Fruit fly (Drosophila melanogaster) whole organism, embryonic: Measurements from ENCODE around the gene TFAM.

Experiments used
- CG11723 ChIP-seq: fragments of 200-800 bp; sonication (Bioruptor generic); optimal IDR thresholded peaks from 2 replicates; lab custom pipeline; 2017; ENCODE audit warnings: missing biosample characterization, mild to moderate bottlenecking, missing genetic modification characterization
- CG12071 ChIP-seq: fragments of 200-800 bp; sonication (Bioruptor generic); optimal IDR thresholded peaks from 3 replicates; lab custom pipeline; 2018; ENCODE audit warnings: missing biosample characterization, mild to moderate bottlenecking, missing genetic modification characterization
- CG13296 ChIP-seq: fragments of 200-800 bp; sonication (Bioruptor generic); optimal IDR thresholded peaks from 3 replicates; lab custom pipeline; 2018; ENCODE audit warnings: missing biosample characterization, mild to moderate bottlenecking, missing genetic modification characterization
- CG15269 ChIP-seq: fragments of 200-800 bp; sonication (Bioruptor generic); optimal IDR thresholded peaks from 2 replicates; lab custom pipeline; 2018; ENCODE audit warnings: missing biosample characterization, mild to moderate bottlenecking, missing genetic modification characterization, moderate library complexity
- CG1529 ChIP-seq: fragments of 200-800 bp; sonication (Bioruptor generic); optimal IDR thresholded peaks from 3 replicates; lab custom pipeline; 2018; ENCODE audit warnings: missing biosample characterization, missing genetic modification characterization
- CG15696 ChIP-seq: fragments of 200-800 bp; sonication (Bioruptor generic); optimal IDR thresholded peaks from 2 replicates; lab custom pipeline; 2019; ENCODE audit warnings: missing biosample characterization, mild to moderate bottlenecking, missing genetic modification characterization, moderate library complexity
- CG17359 ChIP-seq: fragments of 200-800 bp; sonication (Bioruptor generic); optimal IDR thresholded peaks from 3 replicates; lab custom pipeline; 2018; ENCODE audit warnings: missing biosample characterization, mild to moderate bottlenecking, missing genetic modification characterization, moderate library complexity
- CG17568 ChIP-seq: fragments of 200-800 bp; sonication (Bioruptor generic); optimal IDR thresholded peaks from 2 replicates; lab custom pipeline; 2018; ENCODE audit warnings: missing biosample characterization, mild to moderate bottlenecking, missing genetic modification characterization, moderate library complexity
- CG3281 ChIP-seq: fragments of 200-800 bp; sonication (Bioruptor generic); optimal IDR thresholded peaks from 3 replicates; lab custom pipeline; 2017; ENCODE audit warnings: missing biosample characterization, mild to moderate bottlenecking, missing genetic modification characterization
- CG4328 ChIP-seq: fragments of 200-800 bp; sonication (Bioruptor generic); optimal IDR thresholded peaks from 3 replicates; lab custom pipeline; 2017; ENCODE audit warnings: missing biosample characterization, missing genetic modification reagents, missing genetic modification characterization
- CG4854 ChIP-seq: fragments of 200-800 bp; sonication (Bioruptor generic); optimal IDR thresholded peaks from 2 replicates; lab custom pipeline; 2016; ENCODE audit warnings: missing biosample characterization, missing genetic modification characterization, inconsistent platforms
- CG6272 ChIP-seq: fragments of 200-800 bp; sonication (Bioruptor generic); IDR thresholded peaks from 2 replicates; pipeline ENCODE4 v1.3.6; 2022; ENCODE audit warnings: missing biosample characterization, missing genetic modification characterization
- CG6854 ChIP-seq: fragments of 200-800 bp; sonication (Bioruptor generic); optimal IDR thresholded peaks from 3 replicates; lab custom pipeline; 2017; ENCODE audit warnings: missing biosample characterization, mild to moderate bottlenecking, missing genetic modification characterization
- CG7271 ChIP-seq: fragments of 200-800 bp; sonication (Bioruptor generic); optimal IDR thresholded peaks from 2 replicates; lab custom pipeline; 2018; ENCODE audit warnings: missing biosample characterization, mild to moderate bottlenecking, missing genetic modification characterization, moderate library complexity
- CG8765 ChIP-seq: fragments of 200-800 bp; sonication (Bioruptor generic); IDR thresholded peaks from 2 replicates; pipeline ENCODE4 v1.3.6; 2022; ENCODE audit warnings: missing biosample characterization, missing genetic modification characterization
- CG9797 ChIP-seq: fragments of 200-800 bp; sonication (Bioruptor generic); optimal IDR thresholded peaks from 3 replicates; lab custom pipeline; 2018; ENCODE audit warnings: missing biosample characterization, mild to moderate bottlenecking, missing genetic modification characterization
- D19A ChIP-seq: fragments of 200-800 bp; optimal IDR thresholded peaks from 3 replicates; lab custom pipeline; 2019; ENCODE audit warnings: missing biosample characterization, mild to moderate bottlenecking, missing genetic modification characterization, moderate library complexity
- Dp ChIP-seq: fragments of 200-800 bp; sonication (Bioruptor generic); optimal IDR thresholded peaks from 2 replicates; lab custom pipeline; 2018; ENCODE audit warnings: missing biosample characterization, mild to moderate bottlenecking, missing genetic modification characterization, moderate library complexity
- E2f1 ChIP-seq: fragments of 200-800 bp; sonication (Bioruptor generic); IDR thresholded peaks from 2 replicates; pipeline ENCODE4 v1.3.6; 2022; ENCODE audit warnings: missing biosample characterization, missing genetic modification characterization
- H15 ChIP-seq: fragments of 200-800 bp; sonication (Bioruptor generic); IDR thresholded peaks from 3 replicates; pipeline ENCODE4 v1.3.6; 2022; ENCODE audit warnings: missing biosample characterization, missing genetic modification characterization
- HmgD ChIP-seq: fragments of 200-800 bp; sonication (Bioruptor generic); optimal IDR thresholded peaks from 3 replicates; lab custom pipeline; 2016; ENCODE audit warnings: missing biosample characterization, missing genetic modification characterization
- Hr51 ChIP-seq, 2 experiments: fragments of 200-800 bp; sonication (Bioruptor generic); optimal IDR thresholded peaks; 2 replicates in 1 of 2; 3 replicates in 1 of 2; lab custom pipeline; 2016 to 2018; ENCODE audit warnings: missing biosample characterization in 2 of 2, missing genetic modification characterization in 2 of 2, mild to moderate bottlenecking in 1 of 2, moderate library complexity in 1 of 2
- Med ChIP-seq: fragments of 200-800 bp; sonication (Bioruptor generic); peaks from one replicate; lab custom pipeline; 2016; ENCODE audit warnings: missing biosample characterization, missing genetic modification characterization, mild to moderate bottlenecking, inconsistent platforms, moderate library complexity
- Six4 ChIP-seq: fragments of 200-800 bp; sonication (Bioruptor generic); optimal IDR thresholded peaks from 2 replicates; lab custom pipeline; 2016; ENCODE audit warnings: missing biosample characterization, missing genetic modification characterization
- Sox102F ChIP-seq: fragments of 200-800 bp; sonication (Bioruptor generic); optimal IDR thresholded peaks from 2 replicates; lab custom pipeline; 2018; ENCODE audit warnings: missing biosample characterization, mild to moderate bottlenecking, missing genetic modification characterization, moderate library complexity
- Xrp1 ChIP-seq: fragments of 200-800 bp; sonication (Bioruptor generic); IDR thresholded peaks from 2 replicates; pipeline ENCODE4 v1.3.6; 2022; ENCODE audit warnings: missing biosample characterization, missing genetic modification characterization
- amos ChIP-seq: fragments of 200-800 bp; sonication (Bioruptor generic); IDR thresholded peaks from 2 replicates; pipeline ENCODE4 v1.3.6; 2022; ENCODE audit warnings: missing biosample characterization, missing genetic modification characterization; ENCODE audit not compliant: partially characterized antibody
- ara ChIP-seq: fragments of 200-800 bp; sonication (Bioruptor generic); IDR thresholded peaks from 2 replicates; pipeline ENCODE4 v1.3.6; 2022; ENCODE audit warnings: missing biosample characterization, missing genetic modification characterization
- bowl ChIP-seq: fragments of 200-800 bp; sonication (Bioruptor generic); IDR thresholded peaks from 2 replicates; pipeline ENCODE4 v1.3.6; 2022; ENCODE audit warnings: missing biosample characterization, missing genetic modification characterization
- caup ChIP-seq: fragments of 200-800 bp; sonication (Bioruptor generic); optimal IDR thresholded peaks from 3 replicates; lab custom pipeline; 2017; ENCODE audit warnings: missing biosample characterization, mild to moderate bottlenecking, missing genetic modification characterization, moderate library complexity; ENCODE audit not compliant: severe bottlenecking
- crol ChIP-seq: fragments of 200-800 bp; sonication (Bioruptor generic); IDR thresholded peaks from 2 replicates; pipeline ENCODE4 v1.3.6; 2022; ENCODE audit warnings: missing biosample characterization, missing genetic modification characterization
- cwo ChIP-seq: fragments of 200-800 bp; sonication (Bioruptor generic); optimal IDR thresholded peaks from 3 replicates; lab custom pipeline; 2017; ENCODE audit warnings: missing biosample characterization, missing genetic modification characterization, mild to moderate bottlenecking, moderate library complexity, missing genetic modification reagents
- dysf ChIP-seq: fragments of 200-800 bp; sonication (Bioruptor generic); IDR thresholded peaks from 3 replicates; pipeline ENCODE4 v1.3.6; 2022; ENCODE audit warnings: missing biosample characterization, missing genetic modification characterization
- en ChIP-seq: fragments of 200-800 bp; sonication (Bioruptor generic); optimal IDR thresholded peaks from 2 replicates; lab custom pipeline; 2016; ENCODE audit warnings: missing biosample characterization, missing genetic modification characterization
- ham ChIP-seq: fragments of 200-800 bp; sonication (Bioruptor generic); IDR thresholded peaks from 2 replicates; pipeline ENCODE4 v1.3.6; 2022; ENCODE audit warnings: missing biosample characterization, missing genetic modification characterization
- hb ChIP-seq: fragments of 200-800 bp; sonication (Bioruptor generic); IDR thresholded peaks from 3 replicates; pipeline ENCODE4 v1.3.6; 2022; ENCODE audit warnings: missing biosample characterization, missing genetic modification characterization; ENCODE audit not compliant: partially characterized antibody
- hbn ChIP-seq: fragments of 200-800 bp; sonication (Bioruptor generic); IDR thresholded peaks from 2 replicates; pipeline ENCODE4 v1.3.6; 2022; ENCODE audit warnings: missing biosample characterization, missing genetic modification characterization; ENCODE audit not compliant: partially characterized antibody
- kay ChIP-seq: fragments of 200-800 bp; sonication (Bioruptor generic); optimal IDR thresholded peaks from 2 replicates; lab custom pipeline; 2016; ENCODE audit warnings: missing biosample characterization, missing genetic modification characterization
- mam ChIP-seq: fragments of 200-800 bp; sonication (Bioruptor generic); optimal IDR thresholded peaks from 3 replicates; lab custom pipeline; 2016; ENCODE audit warnings: missing biosample characterization, missing genetic modification characterization
- odd ChIP-seq: fragments of 200-800 bp; sonication (Bioruptor generic); optimal IDR thresholded peaks from 2 replicates; lab custom pipeline; 2017; ENCODE audit warnings: missing biosample characterization, mild to moderate bottlenecking, missing genetic modification characterization
- phol ChIP-seq: fragments of 200-800 bp; sonication (Bioruptor generic); optimal IDR thresholded peaks from 3 replicates; lab custom pipeline; 2018; ENCODE audit warnings: missing biosample characterization, mild to moderate bottlenecking, missing genetic modification characterization, moderate library complexity
- pros ChIP-seq: fragments of 200-800 bp; sonication (Bioruptor generic); optimal IDR thresholded peaks from 3 replicates; lab custom pipeline; 2019; ENCODE audit warnings: missing biosample characterization, mild to moderate bottlenecking, missing genetic modification characterization, moderate library complexity
- shn ChIP-seq: fragments of 200-800 bp; sonication (Bioruptor generic); optimal IDR thresholded peaks from 3 replicates; lab custom pipeline; 2016; ENCODE audit warnings: missing biosample characterization, missing genetic modification characterization
- sima ChIP-seq: fragments of 200-800 bp; sonication (Bioruptor generic); optimal IDR thresholded peaks from 2 replicates; lab custom pipeline; 2016; ENCODE audit warnings: missing biosample characterization, missing genetic modification characterization
- so ChIP-seq: fragments of 200-800 bp; sonication (Bioruptor generic); IDR thresholded peaks from 3 replicates; pipeline ENCODE4 v1.3.6; 2022; ENCODE audit warnings: missing biosample characterization, missing genetic modification characterization
- stwl ChIP-seq: fragments of 200-800 bp; sonication (Bioruptor generic); optimal IDR thresholded peaks from 3 replicates; lab custom pipeline; 2018; ENCODE audit warnings: missing biosample characterization, mild to moderate bottlenecking, missing genetic modification characterization, moderate library complexity
- twi ChIP-seq: fragments of 200-800 bp; optimal IDR thresholded peaks from 2 replicates; lab custom pipeline; 2019; ENCODE audit warnings: missing biosample characterization, mild to moderate bottlenecking, missing genetic modification characterization, moderate library complexity
- vfl ChIP-seq: fragments of 200-800 bp; sonication (Bioruptor generic); optimal IDR thresholded peaks from 2 replicates; lab custom pipeline; 2016; ENCODE audit warnings: missing biosample characterization, missing genetic modification characterization
- zfh2 ChIP-seq: fragments of 200-800 bp; sonication (Bioruptor generic); optimal IDR thresholded peaks from 2 replicates; lab custom pipeline; 2016; ENCODE audit warnings: missing biosample characterization, missing genetic modification characterization

Gene TFAM

DNA sequence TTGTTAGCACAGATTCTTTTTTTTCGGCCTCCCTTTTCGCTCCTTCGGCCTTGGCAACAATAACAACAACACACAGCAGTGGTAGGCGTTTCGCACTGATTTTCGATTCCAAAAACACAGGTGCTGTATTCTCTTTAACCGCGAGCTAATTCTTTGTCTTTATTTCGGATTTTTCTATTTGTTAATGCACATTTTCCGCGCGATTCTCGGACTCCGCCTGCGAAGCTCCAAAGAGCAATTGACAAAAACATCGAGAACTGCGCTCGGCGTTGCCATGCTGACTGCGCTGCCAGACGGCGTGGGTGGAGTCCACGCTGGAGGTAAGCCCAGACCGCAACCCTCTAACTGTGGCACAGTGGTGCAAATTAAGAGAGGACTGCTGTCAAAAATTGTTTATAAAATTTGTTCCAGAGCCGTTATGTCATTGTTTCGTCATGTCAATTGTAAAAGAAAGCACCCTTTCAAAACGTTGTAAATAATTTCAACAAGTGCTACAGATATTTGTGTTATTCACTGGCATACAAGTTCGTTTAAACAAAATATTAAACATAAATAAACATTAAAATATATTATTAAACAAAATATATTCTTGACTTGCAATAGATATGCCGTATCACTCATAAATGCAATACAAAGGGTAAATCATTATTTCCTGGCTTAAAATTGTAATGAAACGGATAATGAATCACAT, 19.2 kb downstream of the TFAM start, which contains the start of the genes DPCoAC and CG5180 (continued):
- TF ChIP-seq phol (tag; lab: Kevin White, UChicago), result peak; percentile 67
- TF ChIP-seq stwl, result peak; percentile 47
- TF ChIP-seq HmgD, result peak; percentile 92
- TF ChIP-seq E2f1 (GFP tag; lab: Robert Waterston, UW), result peak; percentile 52
- peak; percentile 78 for TF ChIP-seq amos
- peak; percentile 45 for TF ChIP-seq CG9797 (GFP tag; lab: Kevin White, UChicago)
- TF ChIP-seq CG1529, result no peak
- peak; percentile 24 for TF ChIP-seq CG4854
- no peak for TF ChIP-seq twi
- peak; percentile 65; the same call in 2 of the 3 replicates for TF ChIP-seq hb
- TF ChIP-seq bowl, result no peak
- peak; percentile 63 for TF ChIP-seq shn (GFP tag; lab: Kevin White, UChicago)
- TF ChIP-seq caup (GFP tag; lab: Kevin White, UChicago), result peak; percentile 66
- peak; percentile 53; the same call in 1 of the 3 replicates for TF ChIP-seq so
- TF ChIP-seq CG7271 (tag; lab: Kevin White, UChicago), result no peak
- TF ChIP-seq hbn (GFP tag; lab: Robert Waterston, UW), result peak; percentile 49
- TF ChIP-seq zfh2 (GFP tag; lab: Kevin White, UChicago), result peak; percentile 78
- peak; percentile 56 for TF ChIP-seq CG17359 (tag; lab: Kevin White, UChicago)
- no peak for TF ChIP-seq Dp
- peak; percentile 59 for TF ChIP-seq CG3281 (GFP tag; lab: Kevin White, UChicago)
- TF ChIP-seq dysf (GFP tag; lab: Robert Waterston, UW), result peak; percentile 73
- peak; percentile 13 for TF ChIP-seq cwo (GFP tag; lab: Kevin White, UChicago)
- TF ChIP-seq CG15696 (tag; lab: Kevin White, UChicago), result peak; percentile 42
- no peak for TF ChIP-seq CG12071 (GFP tag; lab: Kevin White, UChicago)
- TF ChIP-seq CG8765, result no peak; the same call in 1 of the 2 replicates
- peak; percentile 87 for TF ChIP-seq mam (GFP tag; lab: Kevin White, UChicago)
- peak; percentile 32 for TF ChIP-seq odd (GFP tag; lab: Kevin White, UChicago)
- TF ChIP-seq sima, result no peak
- no peak for TF ChIP-seq CG13296 (GFP tag; lab: Kevin White, UChicago)
- peak; percentile 35; the same call in 1 of the 2 replicates for TF ChIP-seq ham (GFP tag; lab: Robert Waterston, UW)
- no peak for TF ChIP-seq en (GFP tag; lab: Kevin White, UChicago)
- TF ChIP-seq pros, result no peak
- TF ChIP-seq Six4 (GFP tag; lab: Kevin White, UChicago), result peak; percentile 60
- peak; percentile 5 for TF ChIP-seq kay (GFP tag; lab: Kevin White, UChicago)
- TF ChIP-seq vfl (GFP tag; lab: Kevin White, UChicago), result peak; percentile 48
- peak; percentile 61 for TF ChIP-seq H15 (GFP tag; lab: Robert Waterston, UW)
- TF ChIP-seq crol (GFP tag; lab: Robert Waterston, UW), result no peak
- peak; percentile 80 for TF ChIP-seq CG6272 (GFP tag; lab: Robert Waterston, UW)
- peak; percentile 53 for TF ChIP-seq CG11723 (GFP tag; lab: Kevin White, UChicago)
- TF ChIP-seq Sox102F (GFP tag; lab: Kevin White, UChicago), result peak; percentile 48
- TF ChIP-seq CG6854 (GFP tag; lab: Kevin White, UChicago), result peak; percentile 57
- TF ChIP-seq ara (GFP tag; lab: Robert Waterston, UW), result peak; percentile 58
- peak; percentile 6 for TF ChIP-seq CG17568 (GFP tag; lab: Kevin White, UChicago)
- TF ChIP-seq CG15269 (tag; lab: Kevin White, UChicago), result peak; percentile 59
- TF ChIP-seq Xrp1 (GFP tag; lab: Robert Waterston, UW), result peak; percentile 57
- no peak for TF ChIP-seq CG4328
- peak; percentile 66 to 70 for TF ChIP-seq Hr51 (GFP tag; optimal IDR thresholded peaks at IDR 0.05; lab: Kevin White, UChicago)
- peak; percentile 95 for TF ChIP-seq Med (GFP tag; lab: Kevin White, UChicago)
- TF ChIP-seq D19A, result peak; percentile 43
